Fruit fly (Drosophila melanogaster): Measurements from ENCODE around the gene Brr2.
A peak's percentile ranks its signal among the peaks of the same experiment; 100 is the strongest.

Gene Brr2

DNA sequence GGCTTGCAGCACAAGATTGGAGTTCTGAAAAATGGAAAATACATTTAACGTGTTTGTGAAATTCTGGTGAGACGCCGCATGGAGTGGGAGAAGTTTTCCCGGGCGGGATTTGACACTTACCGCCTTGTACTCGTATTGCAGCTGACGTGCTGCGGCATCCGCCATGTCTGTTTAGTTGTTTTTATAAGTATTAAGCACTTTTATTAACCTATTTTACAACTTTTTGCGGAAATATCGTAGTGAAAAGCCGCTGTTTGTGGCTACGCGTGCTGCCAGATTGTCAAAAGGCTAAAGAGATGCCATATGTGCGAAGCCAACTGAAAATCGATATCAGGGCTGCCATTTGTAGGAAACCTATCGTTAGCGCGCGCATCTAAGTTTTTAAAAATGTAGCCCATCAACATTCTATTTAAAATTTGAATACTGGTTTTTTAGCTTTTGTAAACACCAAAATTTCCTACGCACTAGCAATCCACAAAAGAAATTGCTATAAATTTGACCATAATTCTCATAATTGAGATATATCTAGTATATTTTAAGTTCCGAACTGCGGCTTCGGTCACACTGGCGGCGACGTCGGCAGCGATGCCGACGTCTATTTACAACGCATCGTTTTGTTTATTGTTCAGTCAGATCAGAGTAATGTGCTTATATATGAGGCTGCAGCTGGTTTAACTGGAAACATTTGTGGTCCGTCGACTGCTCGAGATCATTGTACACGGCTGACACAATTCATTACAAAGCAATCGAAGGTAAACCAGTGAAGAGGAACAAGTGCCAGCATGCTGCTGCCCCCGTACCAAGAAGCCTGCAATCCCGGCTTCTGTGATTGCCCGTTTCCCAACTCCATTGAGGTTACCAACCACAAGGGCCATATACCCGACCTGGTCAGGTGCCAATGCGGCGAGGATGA lies at the start of gene Brr2, which contains the start of gene CG10516 (continued):
- TF ChIP-seq CG9817 (tag; optimal IDR thresholded peaks at IDR 0.05) (peak; percentile 31), CG9437 (GFP tag; optimal IDR thresholded peaks at IDR 0.05) (peak; percentile 7), Sry-β (GFP tag; optimal IDR thresholded peaks at IDR 0.05) (no peak), CG31441 (GFP tag; IDR thresholded peaks at IDR 0.05) (peak; percentile 73), CG13287 (GFP tag; IDR thresholded peaks at IDR 0.05; ENCODE audit: partially characterized antibody) (peak; percentile 62), Dll (GFP tag; IDR thresholded peaks at IDR 0.05; ENCODE audit: partially characterized antibody) (peak; percentile 51; the same call in 2 of the 4 replicates), CG10543 (GFP tag; optimal IDR thresholded peaks at IDR 0.05) (peak; percentile 36), gem (tag; optimal IDR thresholded peaks at IDR 0.05) (no peak), Jarid2 (GFP tag; optimal IDR thresholded peaks at IDR 0.05) (no peak), Atf3 (GFP tag; optimal IDR thresholded peaks at IDR 0.05) (no peak), CG32532 (GFP tag; IDR thresholded peaks at IDR 0.05) (no peak), CG10462 (GFP tag; optimal IDR thresholded peaks at IDR 0.05) (no peak), hth (optimal IDR thresholded peaks at IDR 0.05) (no peak), CG2116 (GFP tag; optimal IDR thresholded peaks at IDR 0.05) (peak; percentile 78), Fer2 (tag; optimal IDR thresholded peaks at IDR 0.05) (no peak), dm (GFP tag; optimal IDR thresholded peaks at IDR 0.05) (peak; percentile 21), CG2678 (tag; optimal IDR thresholded peaks at IDR 0.05) (no peak), onecut (GFP tag; IDR thresholded peaks at IDR 0.05) (peak; percentile 59), CG2129 (GFP tag; IDR thresholded peaks at IDR 0.05; ENCODE audit: partially characterized antibody) (no peak), CG5245 (GFP tag; optimal IDR thresholded peaks at IDR 0.05) (no peak), Lim3 (GFP tag; IDR thresholded peaks at IDR 0.05) (no peak), Dref (GFP tag; IDR thresholded peaks at IDR 0.05) (peak; percentile 79), CG32767 (GFP tag; IDR thresholded peaks at IDR 0.05) (no peak), CG4707 (GFP tag; optimal IDR thresholded peaks at IDR 0.05) (no peak), CG8924 (tag; optimal IDR thresholded peaks at IDR 0.05) (peak; percentile 23), CG11247 (GFP tag; IDR thresholded peaks at IDR 0.05) (no peak), Adf1 (GFP tag; IDR thresholded peaks at IDR 0.05) (peak; percentile 97), Elba2 (GFP tag; optimal IDR thresholded peaks at IDR 0.05) (no peak), Trl (optimal IDR thresholded peaks at IDR 0.05) (no peak), Trl (GFP tag; optimal IDR thresholded peaks at IDR 0.05) (no peak), CG14441 (GFP tag; IDR thresholded peaks at IDR 0.05) (no peak), kay (GFP tag; optimal IDR thresholded peaks at IDR 0.05) (peak; percentile 85), CG14710 (tag; optimal IDR thresholded peaks at IDR 0.05) (peak; percentile 78), CG18011 (GFP tag; optimal IDR thresholded peaks at IDR 0.05) (no peak), CG9876 (GFP tag; optimal IDR thresholded peaks at IDR 0.05) (no peak), HmgZ (tag; optimal IDR thresholded peaks at IDR 0.05) (peak; percentile 50), stwl (tag; optimal IDR thresholded peaks at IDR 0.05) (peak; percentile 60), maf-S (GFP tag; optimal IDR thresholded peaks at IDR 0.05) (peak; percentile 7), pho (GFP tag; optimal IDR thresholded peaks at IDR 0.05) (no peak), Six4 (GFP tag; optimal IDR thresholded peaks at IDR 0.05) (peak; percentile 13), GATAe (GFP tag; conservative IDR thresholded peaks at IDR 0.05) (no peak), bowl (GFP tag; IDR thresholded peaks at IDR 0.05) (no peak), sob (GFP tag; IDR thresholded peaks at IDR 0.05) (no peak), repo (GFP tag; optimal IDR thresholded peaks at IDR 0.05) (no peak), CG14667 (GFP tag; IDR thresholded peaks at IDR 0.05) (no peak), Gug (GFP tag; IDR thresholded peaks at IDR 0.05) (no peak), CG15011 (GFP tag; optimal IDR thresholded peaks at IDR 0.05) (no peak), H2.0 (GFP tag; IDR thresholded peaks at IDR 0.05) (no peak), CG17328 (GFP tag; IDR thresholded peaks at IDR 0.05) (no peak), cg (GFP tag; optimal IDR thresholded peaks at IDR 0.05) (no peak)
